Worm (Caenorhabditis elegans): Measurements from ENCODE around the gene Y48E1B.17.

DNA sequence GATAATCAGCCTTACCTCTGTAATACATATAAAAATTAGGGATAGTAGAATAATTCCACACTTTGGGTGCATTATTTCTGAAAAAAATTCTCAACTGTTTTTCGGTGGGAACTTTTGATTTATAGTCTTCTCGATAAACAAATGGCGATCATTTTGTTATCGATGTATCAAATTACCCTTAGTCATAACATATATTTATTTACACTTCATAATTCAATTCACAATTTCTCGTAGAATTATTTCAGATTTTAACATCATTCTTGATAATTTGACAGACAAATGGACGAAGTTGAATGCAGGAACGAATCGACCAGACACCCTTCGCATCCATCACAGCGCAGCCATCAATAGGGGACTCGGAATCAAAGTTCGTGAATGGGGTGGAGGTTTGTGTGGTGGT, 49.6 kb upstream of the Y48E1B.17 start, which contains the start of gene clec-145:
- TF ChIP-seq nhr-11 (tag; optimal IDR thresholded peaks at IDR 0.05) (no peak), zag-1 (tag; optimal IDR thresholded peaks at IDR 0.05) (no peak)

Data from whole organism, L3 larva.